Worm (Caenorhabditis elegans) whole organism, L2 larva: ENCODE measurements around the gene B0280.17.

Source experiments
- F13H6.1 ChIP-seq: sonication (generic microtip); optimal IDR thresholded peaks from 2 replicates; lab custom pipeline; 2016; ENCODE audit warnings: missing genetic modification characterization, missing compliant biosample characterization
- alr-1 ChIP-seq: fragments of 150-350 bp; optimal IDR thresholded peaks from 2 replicates; lab custom pipeline; 2014; ENCODE audit warnings: missing biosample characterization, missing genetic modification characterization
- aly-2 ChIP-seq: fragments of 150-350 bp; optimal IDR thresholded peaks from 2 replicates; lab custom pipeline; 2014; ENCODE audit warnings: missing biosample characterization, missing genetic modification characterization
- ama-1 ChIP-seq: fragments of 150-350 bp; optimal IDR thresholded peaks from 2 replicates; lab custom pipeline; 2018; ENCODE audit warnings: inconsistent platforms
- crh-2 ChIP-seq: sonication (generic microtip); optimal IDR thresholded peaks from 2 replicates; lab custom pipeline; 2017; ENCODE audit warnings: missing biosample characterization, missing genetic modification characterization
- dmd-4 ChIP-seq: sonication (generic microtip); optimal IDR thresholded peaks from 2 replicates; lab custom pipeline; 2017; ENCODE audit warnings: missing biosample characterization, missing genetic modification characterization
- elt-1 ChIP-seq: fragments of 150-350 bp; optimal IDR thresholded peaks from 2 replicates; lab custom pipeline; 2014; ENCODE audit warnings: missing biosample characterization, missing genetic modification characterization
- elt-3 ChIP-seq: sonication (generic microtip); optimal IDR thresholded peaks from 2 replicates; lab custom pipeline; 2017; ENCODE audit warnings: missing biosample characterization, missing genetic modification characterization
- fos-1 ChIP-seq: fragments of 150-350 bp; optimal IDR thresholded peaks from 2 replicates; lab custom pipeline; 2014; ENCODE audit warnings: missing biosample characterization, missing genetic modification characterization
- gmeb-1 ChIP-seq: fragments of 150-350 bp; optimal IDR thresholded peaks from 2 replicates; lab custom pipeline; 2014; ENCODE audit warnings: missing biosample characterization, missing genetic modification characterization
- lin-11 ChIP-seq: fragments of 150-350 bp; sonication (generic microtip); optimal IDR thresholded peaks from 2 replicates; lab custom pipeline; 2014; ENCODE audit warnings: missing biosample characterization, missing genetic modification characterization, inconsistent platforms, mixed read lengths
- lin-13 ChIP-seq: fragments of 150-350 bp; optimal IDR thresholded peaks from 2 replicates; lab custom pipeline; 2014; ENCODE audit warnings: missing biosample characterization, missing genetic modification reagents, missing genetic modification characterization
- lsy-2 ChIP-seq, 2 experiments: fragments of 150-350 bp in 1 of 2; sonication (generic microtip) in 1 of 2; optimal IDR thresholded peaks; 2 replicates each; lab custom pipeline; 2014 to 2017; ENCODE audit warnings: missing biosample characterization in 2 of 2, missing genetic modification characterization in 2 of 2
- mab-5 ChIP-seq: fragments of 150-350 bp; optimal IDR thresholded peaks from 2 replicates; lab custom pipeline; 2014; ENCODE audit warnings: missing biosample characterization, missing genetic modification characterization
- mbf-1 ChIP-seq: sonication (generic microtip); optimal IDR thresholded peaks from 2 replicates; lab custom pipeline; 2017; ENCODE audit warnings: missing biosample characterization, missing genetic modification characterization
- nhr-10 ChIP-seq: sonication (generic microtip); optimal IDR thresholded peaks from 2 replicates; lab custom pipeline; 2017; ENCODE audit warnings: missing biosample characterization, missing genetic modification characterization
- nhr-11 ChIP-seq: fragments of 150-350 bp; optimal IDR thresholded peaks from 2 replicates; lab custom pipeline; 2014; ENCODE audit warnings: missing biosample characterization, missing genetic modification characterization
- nhr-12 ChIP-seq: fragments of 150-350 bp; optimal IDR thresholded peaks from 2 replicates; lab custom pipeline; 2014; ENCODE audit warnings: missing biosample characterization, missing genetic modification characterization
- nhr-129 ChIP-seq: fragments of 150-350 bp; optimal IDR thresholded peaks from 2 replicates; lab custom pipeline; 2014; ENCODE audit warnings: missing biosample characterization, missing genetic modification characterization
- nhr-21 ChIP-seq: fragments of 150-350 bp; optimal IDR thresholded peaks from 2 replicates; lab custom pipeline; 2014; ENCODE audit warnings: missing biosample characterization, missing genetic modification characterization
- nhr-237 ChIP-seq: fragments of 150-350 bp; optimal IDR thresholded peaks from 2 replicates; lab custom pipeline; 2014; ENCODE audit warnings: missing biosample characterization, missing genetic modification characterization
- nhr-25 ChIP-seq: fragments of 150-350 bp; sonication (generic microtip); optimal IDR thresholded peaks from 3 replicates; lab custom pipeline; 2014; ENCODE audit warnings: missing biosample characterization, missing genetic modification characterization
- nhr-6 ChIP-seq: fragments of 150-350 bp; optimal IDR thresholded peaks from 2 replicates; lab custom pipeline; 2014; ENCODE audit warnings: missing biosample characterization, missing genetic modification characterization
- nhr-77 ChIP-seq: fragments of 150-350 bp; optimal IDR thresholded peaks from 2 replicates; lab custom pipeline; 2014; ENCODE audit warnings: missing biosample characterization, missing genetic modification characterization
- peb-1 ChIP-seq: fragments of 150-350 bp; optimal IDR thresholded peaks from 2 replicates; lab custom pipeline; 2014; ENCODE audit warnings: missing biosample characterization, missing genetic modification characterization
- sem-4 ChIP-seq: fragments of 150-350 bp; optimal IDR thresholded peaks from 2 replicates; lab custom pipeline; 2014; ENCODE audit warnings: missing biosample characterization, missing genetic modification reagents, missing genetic modification characterization
- skn-1 ChIP-seq: sonication (generic microtip); optimal IDR thresholded peaks from 2 replicates; lab custom pipeline; 2017; ENCODE audit warnings: missing biosample characterization, missing genetic modification characterization
- sma-3 ChIP-seq: sonication (generic microtip); optimal IDR thresholded peaks from 2 replicates; lab custom pipeline; 2016; ENCODE audit warnings: missing genetic modification reagents, missing genetic modification characterization, missing compliant biosample characterization
- sma-9 ChIP-seq, 2 experiments: fragments of 150-350 bp in 1 of 2; sonication (generic microtip) in 1 of 2; optimal IDR thresholded peaks; 2 replicates each; lab custom pipeline; 2014 to 2016; ENCODE audit warnings: missing genetic modification characterization in 2 of 2, mild to moderate bottlenecking in 1 of 2, missing biosample characterization in 1 of 2, missing compliant biosample characterization in 1 of 2, missing genetic modification reagents in 1 of 2, moderate library complexity in 1 of 2
- snpc-4 ChIP-seq: fragments of 150-350 bp; optimal IDR thresholded peaks from 2 replicates; lab custom pipeline; 2014; ENCODE audit warnings: missing biosample characterization, missing genetic modification characterization
- unc-39 ChIP-seq: fragments of 150-350 bp; optimal IDR thresholded peaks from 2 replicates; lab custom pipeline; 2014; ENCODE audit warnings: missing biosample characterization, missing genetic modification characterization
- zag-1 ChIP-seq: fragments of 150-350 bp; optimal IDR thresholded peaks from 2 replicates; lab custom pipeline; 2014; ENCODE audit warnings: missing biosample characterization, missing genetic modification characterization
- ztf-4 ChIP-seq: fragments of 150-350 bp; optimal IDR thresholded peaks from 2 replicates; lab custom pipeline; 2014; ENCODE audit warnings: missing biosample characterization, missing genetic modification characterization

The B0280.17 gene

DNA sequence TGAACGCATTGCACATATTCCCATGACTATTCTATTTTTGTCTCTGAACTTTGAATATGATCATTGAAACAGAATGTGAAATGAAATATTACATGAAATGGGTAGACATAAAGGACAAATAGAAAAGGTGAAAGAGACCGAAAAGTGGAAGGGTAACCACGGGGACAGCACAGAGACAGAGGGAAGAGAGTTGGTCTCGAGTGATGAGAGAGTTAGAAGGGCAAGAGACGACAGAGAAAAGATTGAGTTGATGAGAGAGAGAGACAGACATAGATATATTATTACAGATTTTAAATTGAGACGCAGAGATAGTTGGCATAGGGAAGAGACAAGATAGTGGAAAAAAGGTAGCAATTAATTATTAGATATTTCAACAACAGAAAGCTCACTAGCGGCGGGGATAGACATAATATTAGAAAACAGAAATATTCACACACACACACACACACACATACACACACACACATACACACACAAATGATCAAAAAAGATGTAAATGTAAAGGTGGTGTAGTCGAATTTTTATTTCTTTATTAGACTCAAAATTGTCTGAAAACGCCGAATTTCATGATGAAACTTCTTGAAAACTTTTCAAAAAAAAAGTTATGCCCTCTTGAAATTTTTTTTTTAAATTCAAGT, 19.2 kb downstream of the B0280.17 start (continued):
- TF ChIP-seq nhr-12 (no peak), mbf-1 (tag; lab: Kevin White, UChicago) (no peak), crh-2 (tag; lab: Kevin White, UChicago) (peak; percentile 79), elt-1 (no peak), lsy-2 (tag; optimal IDR thresholded peaks at IDR 0.05; lab: Kevin White, UChicago) (peak; percentile 25 to 69), sem-4 (tag; lab: Kevin White, UChicago) (peak; percentile 60), nhr-77 (tag; lab: Kevin White, UChicago) (no peak), fos-1 (tag; lab: Kevin White, UChicago) (peak; percentile 76), gmeb-1 (tag; lab: Kevin White, UChicago) (peak; percentile 21), lin-11 (tag; lab: Kevin White, UChicago) (no peak), nhr-237 (tag; lab: Kevin White, UChicago) (no peak), peb-1 (tag; lab: Kevin White, UChicago) (no peak), ztf-4 (peak; percentile 75), nhr-6 (tag; lab: Kevin White, UChicago) (peak; percentile 86), ama-1 (lab: Kevin White, UChicago) (peak; percentile 7), lin-13 (GFP tag; lab: Kevin White, UChicago) (peak; percentile 64)

DNA sequence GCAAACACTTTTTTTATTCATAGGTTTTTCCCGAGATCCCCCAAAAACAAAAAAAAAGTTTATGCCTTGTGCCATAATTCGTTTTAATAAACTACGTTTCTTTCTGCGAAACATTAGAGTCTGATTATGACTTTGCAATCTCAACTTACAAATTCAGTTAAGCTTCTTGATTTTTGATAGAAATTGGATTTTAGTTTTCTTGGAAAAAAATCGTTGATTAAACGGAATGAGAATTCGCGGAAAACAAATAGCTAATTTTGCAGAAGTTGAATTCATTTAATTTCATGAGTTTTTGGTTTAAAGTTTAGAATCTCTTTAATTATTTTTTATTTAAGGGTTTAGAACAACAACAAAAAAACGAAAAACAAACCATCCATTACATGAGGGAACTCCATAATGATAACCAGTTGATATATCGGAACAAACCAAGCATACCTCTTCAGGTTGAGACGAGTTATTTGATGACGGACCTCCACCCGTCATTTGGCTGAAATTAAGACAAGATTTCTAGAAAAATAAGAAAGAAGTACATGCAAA, 20.9 kb downstream of the B0280.17 start, which contains the start of gene nhr-10:
Gene nhr-10, minus strand, starts transcription at position 487 of the 537 bp plus-strand sequence.
- no peak for TF ChIP-seq gmeb-1 (tag; lab: Kevin White, UChicago)
- peak in 1 of 2 experiments; percentile 40 for TF ChIP-seq lsy-2 (tag; optimal IDR thresholded peaks at IDR 0.05; lab: Kevin White, UChicago)
- TF ChIP-seq ztf-4, result peak; percentile 13
- peak; percentile 11 for TF ChIP-seq crh-2 (tag; lab: Kevin White, UChicago)
- TF ChIP-seq nhr-21 (tag; lab: Kevin White, UChicago), result peak; percentile 81
- TF ChIP-seq aly-2 (tag; lab: Kevin White, UChicago), result no peak
- no peak for TF ChIP-seq nhr-10
- TF ChIP-seq sma-9 (GFP tag; optimal IDR thresholded peaks at IDR 0.05; lab: Kevin White, UChicago), result peak; percentile 37
- no peak for TF ChIP-seq sma-9 (tag; optimal IDR thresholded peaks at IDR 0.05; lab: Kevin White, UChicago)
- TF ChIP-seq ama-1 (lab: Kevin White, UChicago), result no peak
- peak; percentile 61 for TF ChIP-seq dmd-4 (tag; lab: Kevin White, UChicago)

DNA sequence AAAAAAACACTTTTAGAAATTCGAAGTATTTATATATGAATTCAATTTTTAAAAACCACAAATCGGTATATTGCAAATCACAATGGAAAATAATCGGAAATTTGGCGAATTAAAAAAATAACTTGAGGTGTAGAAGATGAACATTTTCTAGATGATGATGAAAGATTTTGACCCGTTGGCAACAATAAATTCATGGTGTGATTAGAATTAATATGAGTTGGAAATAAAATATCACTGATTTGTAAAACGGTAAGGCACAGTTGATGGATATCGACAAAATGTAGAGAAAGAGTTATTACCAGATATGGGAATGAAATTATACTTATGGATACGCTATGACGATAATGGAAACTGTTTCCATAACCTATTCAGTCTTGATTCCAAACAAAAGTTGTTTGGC, 23.6 kb downstream of the B0280.17 start:
- TF ChIP-seq unc-39 (tag; lab: Kevin White, UChicago) (no peak), skn-1 (tag; lab: Kevin White, UChicago) (no peak)

DNA sequence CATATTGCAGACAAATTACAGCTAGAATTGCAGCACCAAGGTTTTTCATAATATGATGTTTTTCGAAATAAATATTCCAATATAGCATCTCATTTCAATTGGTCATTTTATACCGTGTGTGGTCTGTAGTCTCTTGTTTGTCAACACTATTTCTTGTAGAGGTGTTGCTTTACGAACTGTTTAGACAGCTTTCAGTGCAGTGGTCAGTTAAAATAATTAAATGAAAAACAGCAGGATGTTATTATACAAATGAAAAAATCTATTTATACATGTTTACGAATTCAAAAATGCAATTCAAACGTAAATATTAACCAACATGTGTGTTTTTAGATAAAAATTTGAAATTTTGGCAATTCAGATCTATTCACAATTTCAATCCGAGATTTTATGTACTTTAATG, 24.1 kb downstream of the B0280.17 start, which contains the start of gene B0280.7:
Gene B0280.7, minus strand, starts transcription at position 101 of the 400 bp plus-strand sequence.
- TF ChIP-seq nhr-25 (tag; lab: Kevin White, UChicago) (peak; percentile 9), ama-1 (lab: Kevin White, UChicago) (no peak)

DNA sequence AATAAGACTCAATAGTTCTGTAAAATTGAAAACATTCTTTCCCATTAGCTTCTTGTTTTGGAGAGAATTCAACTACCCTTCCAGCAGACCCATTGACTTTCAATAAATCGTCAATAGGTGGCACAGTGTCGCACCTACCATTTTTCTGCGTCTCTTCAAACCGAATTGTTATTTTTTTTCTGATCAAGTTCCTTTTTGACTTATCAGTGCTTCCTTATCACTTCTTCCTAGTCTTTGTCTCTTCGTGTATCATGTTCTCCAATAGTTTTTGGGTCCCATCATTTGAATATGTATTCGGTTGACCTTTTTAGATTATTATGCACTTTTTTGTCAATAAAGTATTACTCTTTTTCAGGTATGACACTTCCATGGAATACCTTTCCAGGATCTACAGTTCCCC, 27.9 kb downstream of the B0280.17 start, which contains the start of gene odd-1:
Gene odd-1, plus strand, starts transcription at position 349 of the 400 bp plus-strand sequence.
- TF ChIP-seq fos-1 (tag; lab: Kevin White, UChicago) (peak; percentile 28), skn-1 (tag; lab: Kevin White, UChicago) (no peak), crh-2 (tag; lab: Kevin White, UChicago) (no peak), alr-1 (tag; lab: Kevin White, UChicago) (no peak)

DNA sequence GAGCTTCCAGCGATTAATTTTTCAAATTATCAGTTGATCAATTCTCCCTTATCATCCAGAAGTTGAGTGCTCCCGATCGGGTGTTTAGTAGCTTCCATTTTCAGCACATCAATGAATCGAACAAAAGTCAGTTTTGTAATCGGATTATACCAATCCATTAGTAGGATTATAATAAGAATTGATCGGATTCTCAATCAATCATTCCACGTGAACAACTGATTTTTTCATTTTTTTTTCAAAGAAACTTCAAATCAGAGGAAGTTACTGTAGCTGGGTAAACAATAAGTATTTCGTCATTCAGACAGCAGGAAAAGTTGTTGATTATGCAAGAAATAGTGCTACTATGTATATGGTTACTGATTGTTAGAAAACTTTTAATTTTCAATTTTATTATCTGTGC, 29.1 kb downstream of the B0280.17 start:
- TF ChIP-seq snpc-4 (tag; lab: Kevin White, UChicago) (no peak), alr-1 (tag; lab: Kevin White, UChicago) (no peak), nhr-129 (tag; lab: Kevin White, UChicago) (no peak), fos-1 (tag; lab: Kevin White, UChicago) (peak; percentile 43), mbf-1 (tag; lab: Kevin White, UChicago) (no peak)

DNA sequence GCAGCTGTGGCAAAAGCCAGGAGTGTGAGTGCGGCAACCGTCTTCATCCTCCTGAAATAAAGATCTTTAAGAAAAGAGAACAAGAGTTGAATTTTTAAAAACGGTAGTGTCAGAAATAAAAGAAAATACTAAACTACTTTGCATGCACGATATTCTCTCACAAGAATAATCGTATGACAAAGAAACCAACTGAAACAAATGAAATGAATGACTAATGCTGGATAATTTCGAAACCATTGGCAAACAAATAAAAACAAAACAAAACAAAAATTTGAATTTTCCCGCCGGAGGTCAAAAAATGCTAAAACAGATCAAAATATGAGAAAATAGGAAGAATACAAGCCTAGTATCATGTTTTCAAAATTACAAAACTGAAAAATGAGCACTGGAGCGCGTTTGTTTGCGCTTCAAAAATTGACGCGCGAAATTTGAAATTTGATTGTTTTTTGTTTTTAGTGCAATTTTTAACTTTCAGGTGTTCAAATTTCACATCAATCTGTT, 31.9 kb downstream of the B0280.17 start, which contains the start of gene cpg-2:
Gene cpg-2, minus strand, starts transcription at position 51 of the 501 bp plus-strand sequence.
- TF ChIP-seq sma-3 (GFP tag; lab: Kevin White, UChicago) (no peak), lin-13 (GFP tag; lab: Kevin White, UChicago) (no peak), zag-1 (tag; lab: Kevin White, UChicago) (no peak), elt-3 (no peak), nhr-11 (tag; lab: Kevin White, UChicago) (no peak), crh-2 (tag; lab: Kevin White, UChicago) (no peak), snpc-4 (tag; lab: Kevin White, UChicago) (no peak), nhr-10 (no peak), mab-5 (tag; lab: Kevin White, UChicago) (no peak), F13H6.1 (tag; lab: Kevin White, UChicago) (no peak)
